Worm (Caenorhabditis elegans) whole organism, L4 larva: ENCODE measurements around the gene clpr-2.
A peak's percentile ranks its signal among the peaks of the same experiment; 100 is the strongest.

ENCODE experiments used
- D1046.2 ChIP-seq: fragments of 200-800 bp; sonication (Bioruptor generic); IDR thresholded peaks from 2 replicates; pipeline ENCODE4 v1.3.6; 2022; ENCODE audit warnings: missing genetic modification characterization, missing compliant biosample characterization
- F26F4.8 ChIP-seq: fragments of 200-800 bp; sonication (Bioruptor generic); conservative IDR thresholded peaks from 2 replicates; pipeline ENCODE4 v1.3.6; 2022; ENCODE audit warnings: missing genetic modification characterization, missing compliant biosample characterization
- F37D6.2 ChIP-seq: sonication (generic microtip); optimal IDR thresholded peaks from 2 replicates; lab custom pipeline; 2016; ENCODE audit warnings: mild to moderate bottlenecking, missing genetic modification characterization, missing compliant biosample characterization
- F44E2.7 ChIP-seq: fragments of 200-800 bp; sonication (Bioruptor generic); IDR thresholded peaks from 2 replicates; pipeline ENCODE4 v2.1.2; 2022; ENCODE audit warnings: missing genetic modification characterization, missing compliant biosample characterization
- T20F7.1 ChIP-seq: fragments of 200-800 bp; sonication (Bioruptor generic); optimal IDR thresholded peaks from 2 replicates; lab custom pipeline; 2018; ENCODE audit warnings: mild to moderate bottlenecking, missing genetic modification characterization, missing compliant biosample characterization
- Y75B8A.6 ChIP-seq: fragments of 200-800 bp; sonication (Bioruptor generic); IDR thresholded peaks from 2 replicates; pipeline ENCODE4 v1.3.6; 2022; ENCODE audit warnings: missing genetic modification reagents, missing genetic modification characterization, missing compliant biosample characterization
- ZK337.2 ChIP-seq: fragments of 200-800 bp; sonication (Bioruptor generic); IDR thresholded peaks from 2 replicates; pipeline ENCODE4 v1.3.6; 2022; ENCODE audit warnings: missing genetic modification reagents, missing genetic modification characterization, missing compliant biosample characterization
- ZK546.5 ChIP-seq, 2 experiments: sonication (generic microtip); optimal IDR thresholded peaks; 2 replicates each; lab custom pipeline; 2017; ENCODE audit warnings: missing biosample characterization in 2 of 2, missing genetic modification characterization in 2 of 2
- ama-1 ChIP-seq: fragments of 150-350 bp; optimal IDR thresholded peaks from 2 replicates; lab custom pipeline; 2014; ENCODE audit warnings: inconsistent platforms, mixed read lengths
- ceh-28 ChIP-seq: fragments of 150-350 bp; optimal IDR thresholded peaks from 2 replicates; lab custom pipeline; 2014; ENCODE audit warnings: missing biosample characterization, missing genetic modification reagents, missing genetic modification characterization
- ceh-62 ChIP-seq: sonication (generic microtip); optimal IDR thresholded peaks from 2 replicates; lab custom pipeline; 2017; ENCODE audit warnings: missing biosample characterization, missing genetic modification characterization
- ceh-82 ChIP-seq: sonication (generic microtip); optimal IDR thresholded peaks from 2 replicates; lab custom pipeline; 2017; ENCODE audit warnings: missing biosample characterization, missing genetic modification characterization
- ces-1 ChIP-seq: fragments of 150-350 bp; sonication (generic microtip); optimal IDR thresholded peaks from 4 replicates; lab custom pipeline; 2014; ENCODE audit warnings: missing biosample characterization, missing genetic modification reagents, missing genetic modification characterization
- cey-2 ChIP-seq: sonication (generic microtip); optimal IDR thresholded peaks from 3 replicates; lab custom pipeline; 2017; ENCODE audit warnings: missing genetic modification characterization, mild to moderate bottlenecking, missing compliant biosample characterization, antibody characterized with exemption, borderline replicate concordance; ENCODE audit not compliant: insufficient read depth
- daf-16 ChIP-seq, 3 experiments: sonication (generic microtip); optimal IDR thresholded peaks; 2 replicates each; lab custom pipeline; 2016 to 2017; ENCODE audit warnings: missing genetic modification characterization in 3 of 3, missing genetic modification reagents in 3 of 3, mild to moderate bottlenecking in 2 of 3, missing compliant biosample characterization in 2 of 3, missing biosample characterization in 1 of 3, moderate library complexity in 1 of 3
- daf-8 ChIP-seq: fragments of 200-800 bp; sonication (Bioruptor generic); IDR thresholded peaks from 2 replicates; pipeline ENCODE4 v1.3.6; 2022; ENCODE audit warnings: missing genetic modification characterization, missing compliant biosample characterization
- dmd-6 ChIP-seq: fragments of 200-800 bp; sonication (Bioruptor generic); IDR thresholded peaks from 2 replicates; pipeline ENCODE4 v1.3.6; 2022; ENCODE audit warnings: missing genetic modification reagents, missing genetic modification characterization, missing compliant biosample characterization
- dmd-8 ChIP-seq: fragments of 200-800 bp; sonication (Bioruptor generic); IDR thresholded peaks from 2 replicates; pipeline ENCODE4 v1.3.6; 2022; ENCODE audit warnings: missing genetic modification characterization, missing compliant biosample characterization
- dmd-9 ChIP-seq: fragments of 200-800 bp; sonication (Bioruptor generic); IDR thresholded peaks from 2 replicates; pipeline ENCODE4 v1.3.6; 2022; ENCODE audit warnings: missing genetic modification reagents, missing genetic modification characterization, missing compliant biosample characterization
- duxl-1 ChIP-seq: sonication (generic microtip); optimal IDR thresholded peaks from 2 replicates; lab custom pipeline; 2016; ENCODE audit warnings: mild to moderate bottlenecking, missing genetic modification characterization, moderate library complexity, missing compliant biosample characterization; ENCODE audit not compliant: poor library complexity
- egl-43 ChIP-seq: fragments of 200-800 bp; sonication (Bioruptor generic); IDR thresholded peaks from 2 replicates; pipeline ENCODE4 v1.3.6; 2022; ENCODE audit warnings: missing genetic modification reagents, missing genetic modification characterization, missing compliant biosample characterization
- gei-8 ChIP-seq: fragments of 200-800 bp; sonication (Bioruptor generic); optimal IDR thresholded peaks from 2 replicates; lab custom pipeline; 2018; ENCODE audit warnings: mild to moderate bottlenecking, missing genetic modification characterization, missing compliant biosample characterization
- jun-1 ChIP-seq: fragments of 150-350 bp; optimal IDR thresholded peaks from 2 replicates; lab custom pipeline; 2014; ENCODE audit warnings: missing biosample characterization, missing genetic modification reagents, missing genetic modification characterization
- lim-7 ChIP-seq: fragments of 200-800 bp; sonication (Bioruptor generic); IDR thresholded peaks from 2 replicates; pipeline ENCODE4 v1.3.6; 2022; ENCODE audit warnings: missing genetic modification characterization, missing compliant biosample characterization
- lin-1 ChIP-seq: fragments of 200-800 bp; sonication (Bioruptor generic); IDR thresholded peaks from 2 replicates; pipeline ENCODE4 v1.3.6; 2022; ENCODE audit warnings: missing genetic modification reagents, missing genetic modification characterization, missing compliant biosample characterization
- lin-13 ChIP-seq: fragments of 150-350 bp; optimal IDR thresholded peaks from 2 replicates; lab custom pipeline; 2014; ENCODE audit warnings: missing biosample characterization, missing genetic modification reagents, missing genetic modification characterization
- lin-29 ChIP-seq: fragments of 200-800 bp; sonication (Bioruptor generic); IDR thresholded peaks from 2 replicates; pipeline ENCODE4 v1.3.6; 2022; ENCODE audit warnings: missing genetic modification reagents, missing genetic modification characterization, missing compliant biosample characterization
- lin-39 ChIP-seq: fragments of 150-350 bp; optimal IDR thresholded peaks from 2 replicates; lab custom pipeline; 2014; ENCODE audit warnings: missing biosample characterization, missing genetic modification reagents, missing genetic modification characterization
- madf-9 ChIP-seq: fragments of 200-800 bp; sonication (Bioruptor generic); conservative IDR thresholded peaks from 2 replicates; pipeline ENCODE4 v1.3.6; 2022; ENCODE audit warnings: missing genetic modification reagents, missing genetic modification characterization, missing compliant biosample characterization
- mdl-1 ChIP-seq, 2 experiments: fragments of 150-350 bp in 1 of 2; sonication (generic microtip) in 1 of 2; optimal IDR thresholded peaks; 2 replicates each; lab custom pipeline; 2014 to 2017; ENCODE audit warnings: missing biosample characterization in 2 of 2, missing genetic modification characterization in 2 of 2
- mdt-29 ChIP-seq: fragments of 200-800 bp; sonication (Bioruptor generic); IDR thresholded peaks from 2 replicates; pipeline ENCODE4 v1.3.6; 2022; ENCODE audit warnings: missing genetic modification reagents, missing genetic modification characterization, missing compliant biosample characterization
- mes-2 ChIP-seq: sonication (generic microtip); optimal IDR thresholded peaks from 2 replicates; lab custom pipeline; 2016; ENCODE audit warnings: missing genotype, mild to moderate bottlenecking, missing genetic modification characterization, missing compliant biosample characterization; ENCODE audit not compliant: poor library complexity, severe bottlenecking
- mxl-3 ChIP-seq: fragments of 200-800 bp; sonication (Bioruptor generic); optimal IDR thresholded peaks from 2 replicates; lab custom pipeline; 2018; ENCODE audit warnings: mild to moderate bottlenecking, missing genetic modification characterization, missing compliant biosample characterization
- nhr-102 ChIP-seq: sonication (generic microtip); optimal IDR thresholded peaks from 2 replicates; lab custom pipeline; 2016; ENCODE audit warnings: mild to moderate bottlenecking, missing genetic modification characterization, moderate library complexity, missing compliant biosample characterization
- nhr-237 ChIP-seq: sonication (generic microtip); optimal IDR thresholded peaks from 2 replicates; lab custom pipeline; 2017; ENCODE audit warnings: missing biosample characterization, missing genetic modification characterization
- nhr-25 ChIP-seq: sonication (generic microtip); optimal IDR thresholded peaks from 2 replicates; lab custom pipeline; 2017; ENCODE audit warnings: missing genetic modification characterization, mild to moderate bottlenecking, missing compliant biosample characterization, antibody characterized with exemption, moderate library complexity, borderline replicate concordance; ENCODE audit not compliant: insufficient read depth
- nhr-41 ChIP-seq: fragments of 200-800 bp; sonication (Bioruptor generic); IDR thresholded peaks from 2 replicates; pipeline ENCODE4 v1.3.6; 2022; ENCODE audit warnings: missing genetic modification reagents, missing genetic modification characterization, missing compliant biosample characterization
- nhr-6 ChIP-seq: fragments of 150-350 bp; optimal IDR thresholded peaks from 2 replicates; lab custom pipeline; 2014; ENCODE audit warnings: missing biosample characterization, missing genetic modification characterization
- pha-4 ChIP-seq, 2 experiments: fragments of 150-350 bp in 1 of 2; fragments of 200-800 bp in 1 of 2; sonication (Bioruptor generic) in 1 of 2; IDR thresholded peaks in 1 of 2; optimal IDR thresholded peaks in 1 of 2; 2 replicates each; pipeline versions ENCODE4 v1.3.6 to Lab custom; 2014 to 2022; ENCODE audit warnings: missing genetic modification characterization in 2 of 2, missing genetic modification reagents in 2 of 2, missing biosample characterization in 1 of 2, missing compliant biosample characterization in 1 of 2
- php-3 ChIP-seq: fragments of 200-800 bp; sonication (Bioruptor generic); IDR thresholded peaks from 2 replicates; pipeline ENCODE4 v1.3.6; 2022; ENCODE audit warnings: missing genetic modification reagents, missing genetic modification characterization, missing compliant biosample characterization
- pqm-1 ChIP-seq: sonication (generic microtip); optimal IDR thresholded peaks from 2 replicates; lab custom pipeline; 2017; ENCODE audit warnings: missing biosample characterization, missing genetic modification characterization
- set-16 ChIP-seq: fragments of 200-800 bp; sonication (Bioruptor generic); IDR thresholded peaks from 2 replicates; pipeline ENCODE4 v1.3.6; 2022; ENCODE audit warnings: missing genetic modification reagents, missing genetic modification characterization, missing compliant biosample characterization
- tag-97 ChIP-seq: fragments of 200-800 bp; sonication (Bioruptor generic); IDR thresholded peaks from 2 replicates; pipeline ENCODE4 v1.3.6; 2022; ENCODE audit warnings: missing genetic modification characterization, missing compliant biosample characterization
- tra-1 ChIP-seq: fragments of 200-800 bp; sonication (Bioruptor generic); IDR thresholded peaks from 2 replicates; pipeline ENCODE4 v1.3.6; 2022; ENCODE audit warnings: missing genetic modification reagents, missing genetic modification characterization, missing compliant biosample characterization
- unc-39 ChIP-seq: sonication (generic microtip); optimal IDR thresholded peaks from 2 replicates; lab custom pipeline; 2017; ENCODE audit warnings: missing biosample characterization, missing genetic modification characterization
- zfp-2 ChIP-seq: sonication (generic microtip); optimal IDR thresholded peaks from 2 replicates; lab custom pipeline; 2016; ENCODE audit warnings: mild to moderate bottlenecking, missing genetic modification characterization, missing compliant biosample characterization
- zfp-3 ChIP-seq: fragments of 200-800 bp; sonication (Bioruptor generic); conservative IDR thresholded peaks from 2 replicates; pipeline ENCODE4 v1.3.6; 2022; ENCODE audit warnings: missing genetic modification reagents, missing genetic modification characterization, missing compliant biosample characterization
- ztf-7 ChIP-seq: fragments of 150-350 bp; optimal IDR thresholded peaks from 2 replicates; lab custom pipeline; 2014; ENCODE audit warnings: missing biosample characterization, missing genetic modification characterization

Gene clpr-2

ce11 chrII:1236003-1236402, 22.7 kb upstream of the clpr-2 start:
- TF ChIP-seq nhr-237 (tag; lab: Kevin White, UChicago) (no peak), madf-9 (GFP tag; lab: Robert Waterston, UW) (no peak), mdl-1 (tag; optimal IDR thresholded peaks at IDR 0.05; lab: Kevin White, UChicago) (no peak), ceh-62 (tag; lab: Kevin White, UChicago) (no peak), set-16 (GFP tag; lab: Robert Waterston, UW) (peak; percentile 92), dmd-9 (GFP tag; lab: Robert Waterston, UW) (no peak), nhr-25 (no peak), jun-1 (tag; lab: Kevin White, UChicago) (no peak)
- TF ChIP-seq, all 104 proteins: peak for 1

DNA sequence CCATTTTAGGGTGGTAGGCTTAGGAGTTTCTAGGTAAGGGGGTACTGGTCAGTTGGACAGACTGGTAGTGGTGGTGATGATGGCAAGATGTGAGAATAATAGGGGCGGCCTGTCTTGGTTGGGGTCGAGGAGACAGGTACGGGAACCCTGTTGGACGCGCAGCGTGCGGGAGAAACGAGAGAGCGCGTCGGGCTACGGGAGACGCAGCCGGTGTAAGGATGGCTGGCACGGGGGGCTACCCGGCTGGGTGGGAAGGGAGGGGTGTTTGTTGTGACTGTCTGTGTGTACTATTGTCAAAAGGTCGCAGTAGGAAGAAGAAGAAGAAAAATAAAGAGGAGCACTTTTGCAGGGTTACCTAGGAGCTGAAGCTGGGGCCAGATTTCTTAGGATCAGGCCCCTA, 22.3 kb upstream of the clpr-2 start:
- TF ChIP-seq duxl-1 (tag; lab: Kevin White, UChicago) (no peak), pha-4 (GFP tag; IDR thresholded peaks at IDR 0.05; lab: Robert Waterston, UW) (no peak), pha-4 (tag; optimal IDR thresholded peaks at IDR 0.05; lab: Kevin White, UChicago) (no peak), ceh-62 (tag; lab: Kevin White, UChicago) (no peak), unc-39 (tag; lab: Kevin White, UChicago) (no peak), ama-1 (lab: Kevin White, UChicago) (no peak), D1046.2 (GFP tag; lab: Robert Waterston, UW) (no peak), ceh-82 (no peak), set-16 (GFP tag; lab: Robert Waterston, UW) (no peak), mdl-1 (tag; optimal IDR thresholded peaks at IDR 0.05; lab: Kevin White, UChicago) (peak in 1 of 2 experiments; percentile 15), Y75B8A.6 (GFP tag; lab: Robert Waterston, UW) (no peak), madf-9 (GFP tag; lab: Robert Waterston, UW) (peak; percentile 31; the same call in 1 of the 2 replicates), F26F4.8 (GFP tag; lab: Robert Waterston, UW) (no peak), nhr-41 (no peak), cey-2 (no peak), pqm-1 (tag; lab: Kevin White, UChicago) (no peak), php-3 (no peak), dmd-8 (GFP tag; lab: Robert Waterston, UW) (no peak), ZK546.5 (tag; optimal IDR thresholded peaks at IDR 0.05; lab: Kevin White, UChicago) (no peak), daf-8 (GFP tag; lab: Robert Waterston, UW) (no peak), lim-7 (GFP tag; lab: Robert Waterston, UW) (no peak), T20F7.1 (GFP tag; lab: Kevin White, UChicago) (no peak), mdt-29 (GFP tag; lab: Robert Waterston, UW) (no peak), lin-1 (no peak), zfp-3 (GFP tag; lab: Robert Waterston, UW) (no peak), ceh-28 (tag; lab: Kevin White, UChicago) (no peak), tra-1 (no peak), F44E2.7 (GFP tag; lab: Robert Waterston, UW) (no peak), F37D6.2 (tag; lab: Kevin White, UChicago) (no peak), nhr-102 (tag; lab: Kevin White, UChicago) (no peak), lin-29 (no peak), nhr-6 (tag; lab: Kevin White, UChicago) (peak; percentile 33), lin-39 (tag; lab: Kevin White, UChicago) (no peak), lin-13 (no peak), mes-2 (tag; lab: Kevin White, UChicago) (peak; percentile 32), zfp-2 (no peak), ZK337.2 (no peak), gei-8 (GFP tag; lab: Kevin White, UChicago) (no peak), dmd-6 (GFP tag; lab: Robert Waterston, UW) (no peak), daf-16 (GFP tag; optimal IDR thresholded peaks at IDR 0.05; lab: Kevin White, UChicago) (no peak), daf-16 (tag; optimal IDR thresholded peaks at IDR 0.05; lab: Kevin White, UChicago) (no peak), mxl-3 (GFP tag; lab: Kevin White, UChicago) (peak; percentile 42), ztf-7 (tag; lab: Kevin White, UChicago) (no peak), tag-97 (GFP tag; lab: Robert Waterston, UW) (no peak), ces-1 (GFP tag; lab: Kevin White, UChicago) (no peak), egl-43 (GFP tag; lab: Robert Waterston, UW) (no peak; the same call in 1 of the 2 replicates)
